Fruit fly (Drosophila melanogaster): ENCODE data around the gene PolD1.

Gene PolD1

DNA sequence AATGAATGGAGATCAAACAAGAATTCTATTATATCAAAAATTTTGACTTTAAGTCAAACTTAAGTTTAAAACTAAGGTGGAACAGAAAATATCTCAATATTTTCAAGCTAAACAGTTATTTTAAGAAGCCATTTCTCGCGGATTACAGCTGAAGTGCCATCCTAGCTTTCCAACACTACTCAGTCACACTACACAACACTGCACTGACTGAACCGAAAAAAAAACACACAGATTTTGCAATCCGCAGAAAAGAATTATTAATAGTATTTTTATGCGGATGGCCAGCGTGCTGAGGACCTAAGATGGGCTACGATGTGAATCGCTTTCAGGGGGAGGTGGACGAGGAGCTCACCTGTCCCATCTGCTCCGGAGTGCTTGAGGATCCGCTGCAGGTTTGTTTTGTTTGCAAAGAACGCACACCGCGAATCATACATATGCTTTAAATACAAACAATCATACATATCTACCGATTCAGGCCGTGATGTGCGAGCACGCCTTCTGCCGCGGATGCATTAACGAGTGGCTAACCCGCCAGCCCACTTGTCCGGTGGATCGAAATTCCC lies 31.1 kb downstream of the PolD1 start, which contains the start of gene elgi (continued):
- TF ChIP-seq BtbVII (GFP tag; optimal IDR thresholded peaks at IDR 0.05) (no peak), CG2120 (GFP tag; optimal IDR thresholded peaks at IDR 0.05) (peak; percentile 85), mld (GFP tag; IDR thresholded peaks at IDR 0.05; ENCODE audit: partially characterized antibody) (no peak), gcm2 (GFP tag; optimal IDR thresholded peaks at IDR 0.05) (no peak), CG13894 (tag; optimal IDR thresholded peaks at IDR 0.05) (peak; percentile 22), HHEX (GFP tag; optimal IDR thresholded peaks at IDR 0.05) (peak; percentile 30), CoRest (tag; optimal IDR thresholded peaks at IDR 0.05) (no peak), hkb (optimal IDR thresholded peaks at IDR 0.05) (no peak), hkb (GFP tag; IDR thresholded peaks at IDR 0.05) (peak; percentile 36; the same call in 1 of the 2 replicates), CG10147 (GFP tag; optimal IDR thresholded peaks at IDR 0.05) (peak; percentile 33), CG6654 (GFP tag; optimal IDR thresholded peaks at IDR 0.05) (no peak), gce (GFP tag; IDR thresholded peaks at IDR 0.05) (no peak), Bdp1 (GFP tag; optimal IDR thresholded peaks at IDR 0.05) (peak; percentile 39), salm (tag; optimal IDR thresholded peaks at IDR 0.05) (no peak), CG4328 (GFP tag; optimal IDR thresholded peaks at IDR 0.05) (peak; percentile 24), CG9215 (GFP tag; IDR thresholded peaks at IDR 0.05) (no peak), CG17361 (GFP tag; IDR thresholded peaks at IDR 0.05) (no peak; the same call in 2 of the 3 replicates), mirr (GFP tag; optimal IDR thresholded peaks at IDR 0.05) (peak; percentile 47), Poxn (GFP tag; IDR thresholded peaks at IDR 0.05) (no peak), CG17912 (GFP tag; optimal IDR thresholded peaks at IDR 0.05) (no peak), wdn (GFP tag; IDR thresholded peaks at IDR 0.05) (no peak), zfh2 (GFP tag; optimal IDR thresholded peaks at IDR 0.05) (peak; percentile 84), Vsx1 (GFP tag; optimal IDR thresholded peaks at IDR 0.05) (no peak), CG6791 (GFP tag; IDR thresholded peaks at IDR 0.05; ENCODE audit: partially characterized antibody) (0 out of 3 replicates have a peak, but pooled peaks have one; percentile 11), Doc2 (GFP tag; IDR thresholded peaks at IDR 0.05) (no peak), trh (GFP tag; optimal IDR thresholded peaks at IDR 0.05) (no peak), CG3995 (GFP tag; optimal IDR thresholded peaks at IDR 0.05) (peak; percentile 70), CG12071 (GFP tag; optimal IDR thresholded peaks at IDR 0.05) (peak; percentile 25), grau (tag; optimal IDR thresholded peaks at IDR 0.05) (peak; percentile 41), CG14667 (GFP tag; IDR thresholded peaks at IDR 0.05) (no peak), CG1024 (GFP tag; IDR thresholded peaks at IDR 0.05) (peak; percentile 35), CG17359 (tag; optimal IDR thresholded peaks at IDR 0.05) (peak; percentile 34), esg (GFP tag; conservative IDR thresholded peaks at IDR 0.05) (no peak), MESR4 (GFP tag; optimal IDR thresholded peaks at IDR 0.05) (peak; percentile 72), CG6689 (GFP tag; IDR thresholded peaks at IDR 0.05) (peak; percentile 28; the same call in 1 of the 2 replicates), abd-A (tag; optimal IDR thresholded peaks at IDR 0.05) (no peak), Nf-YC (tag; optimal IDR thresholded peaks at IDR 0.05) (no peak), CG34376 (GFP tag; optimal IDR thresholded peaks at IDR 0.05) (peak; percentile 67), toy (GFP tag; IDR thresholded peaks at IDR 0.05) (no peak), ro (GFP tag; IDR thresholded peaks at IDR 0.05) (no peak), sr (GFP tag; IDR thresholded peaks at IDR 0.05) (no peak), ara (GFP tag; IDR thresholded peaks at IDR 0.05) (0 out of 2 replicates have a peak, but pooled peaks have one; percentile 17), CG13424 (tag; optimal IDR thresholded peaks at IDR 0.05) (peak; percentile 3), Ptx1 (GFP tag; IDR thresholded peaks at IDR 0.05) (peak; percentile 46), pho (GFP tag; optimal IDR thresholded peaks at IDR 0.05) (peak; percentile 67), dysf (GFP tag; IDR thresholded peaks at IDR 0.05) (peak; percentile 58; the same call in 2 of the 3 replicates), Neu2 (GFP tag; optimal IDR thresholded peaks at IDR 0.05; ENCODE audit: borderline replicate concordance) (no peak), psq (GFP tag; optimal IDR thresholded peaks at IDR 0.05) (no peak), Usf (GFP tag; optimal IDR thresholded peaks at IDR 0.05) (no peak), pfk (GFP tag; optimal IDR thresholded peaks at IDR 0.05) (no peak), ab (GFP tag; optimal IDR thresholded peaks at IDR 0.05) (no peak)
